Fruit fly (Drosophila melanogaster): ENCODE data around the gene CG11037.

Gene CG11037

dm6 chr3L:20951477-20952120 lies 9.6 kb downstream of the CG11037 start:
- TF ChIP-seq CG15710 (tag; optimal IDR thresholded peaks at IDR 0.05) (peak; percentile 87), Pif1A (GFP tag; optimal IDR thresholded peaks at IDR 0.05) (peak; percentile 88), CG14655 (GFP tag; optimal IDR thresholded peaks at IDR 0.05) (peak; percentile 88), EcR (GFP tag; optimal IDR thresholded peaks at IDR 0.05) (peak; percentile 63), CG34367 (tag; optimal IDR thresholded peaks at IDR 0.05) (peak; percentile 89), CG4496 (GFP tag; IDR thresholded peaks at IDR 0.05) (peak; percentile 91), Pif1B (GFP tag; optimal IDR thresholded peaks at IDR 0.05) (peak; percentile 83), CG10348 (GFP tag; IDR thresholded peaks at IDR 0.05) (no peak), Snoo (tag; optimal IDR thresholded peaks at IDR 0.05) (peak; percentile 48), CG8159 (tag; optimal IDR thresholded peaks at IDR 0.05) (peak; percentile 89), fd96Ca (GFP tag; IDR thresholded peaks at IDR 0.05) (peak; percentile 82), rn (GFP tag; IDR thresholded peaks at IDR 0.05) (0 out of 2 replicates have a peak, but pooled peaks have one; percentile 41), CG12605 (GFP tag; IDR thresholded peaks at IDR 0.05) (peak; percentile 78), D1 (tag; optimal IDR thresholded peaks at IDR 0.05) (peak; percentile 77), gl (tag; optimal IDR thresholded peaks at IDR 0.05) (peak; percentile 76), CG13204 (GFP tag; optimal IDR thresholded peaks at IDR 0.05) (peak; percentile 85), CG8301 (tag; optimal IDR thresholded peaks at IDR 0.05) (peak; percentile 86), CG17806 (tag; optimal IDR thresholded peaks at IDR 0.05) (peak; percentile 88), Ets98B (GFP tag; IDR thresholded peaks at IDR 0.05) (peak; percentile 74), CG9948 (tag; optimal IDR thresholded peaks at IDR 0.05) (peak; percentile 92), CG32121 (GFP tag; IDR thresholded peaks at IDR 0.05) (peak; percentile 60; the same call in 1 of the 2 replicates)

- TF ChIP-seq gl (tag; optimal IDR thresholded peaks at IDR 0.05) (peak; percentile 77), fd96Ca (GFP tag; IDR thresholded peaks at IDR 0.05) (peak; percentile 82), Ets98B (GFP tag; IDR thresholded peaks at IDR 0.05) (peak; percentile 13; the same call in 1 of the 2 replicates), Pif1A (GFP tag; optimal IDR thresholded peaks at IDR 0.05) (peak; percentile 94), CG32121 (GFP tag; IDR thresholded peaks at IDR 0.05) (peak; percentile 40; the same call in 1 of the 2 replicates), CG10348 (GFP tag; IDR thresholded peaks at IDR 0.05) (no peak), D1 (tag; optimal IDR thresholded peaks at IDR 0.05) (peak; percentile 93), Snoo (tag; optimal IDR thresholded peaks at IDR 0.05) (peak; percentile 89), CG8159 (tag; optimal IDR thresholded peaks at IDR 0.05) (peak; percentile 98), CG34367 (tag; optimal IDR thresholded peaks at IDR 0.05) (peak; percentile 94), CG9948 (tag; optimal IDR thresholded peaks at IDR 0.05) (peak; percentile 98), CG8301 (tag; optimal IDR thresholded peaks at IDR 0.05) (peak; percentile 92), CG17806 (tag; optimal IDR thresholded peaks at IDR 0.05) (peak; percentile 94), CG14655 (GFP tag; optimal IDR thresholded peaks at IDR 0.05) (peak; percentile 97), EcR (GFP tag; optimal IDR thresholded peaks at IDR 0.05) (no peak), rn (GFP tag; IDR thresholded peaks at IDR 0.05) (peak; percentile 67), Pif1B (GFP tag; optimal IDR thresholded peaks at IDR 0.05) (peak; percentile 94), CG4496 (GFP tag; IDR thresholded peaks at IDR 0.05) (peak; percentile 45; the same call in 2 of the 3 replicates), CG12605 (GFP tag; IDR thresholded peaks at IDR 0.05) (no peak; the same call in 1 of the 2 replicates), CG13204 (GFP tag; optimal IDR thresholded peaks at IDR 0.05) (peak; percentile 60), CG15710 (tag; optimal IDR thresholded peaks at IDR 0.05) (peak; percentile 97)
Measured at dm6 chr3L:20950520-20951135, 10.6 kb downstream of the CG11037 start.

- no peak for TF ChIP-seq EcR (GFP tag; optimal IDR thresholded peaks at IDR 0.05)
- TF ChIP-seq CG14655 (GFP tag; optimal IDR thresholded peaks at IDR 0.05): peak; percentile 95
- peak; percentile 92 for TF ChIP-seq Pif1B (GFP tag; optimal IDR thresholded peaks at IDR 0.05)
- peak; percentile 83 for TF ChIP-seq rn (GFP tag; IDR thresholded peaks at IDR 0.05)
- peak; percentile 85 for TF ChIP-seq CG12605 (GFP tag; IDR thresholded peaks at IDR 0.05)
- peak; percentile 99 for TF ChIP-seq CG8159 (tag; optimal IDR thresholded peaks at IDR 0.05)
- TF ChIP-seq CG8301 (tag; optimal IDR thresholded peaks at IDR 0.05): peak; percentile 94
- peak; percentile 94 for TF ChIP-seq D1 (tag; optimal IDR thresholded peaks at IDR 0.05)
- TF ChIP-seq Pif1A (GFP tag; optimal IDR thresholded peaks at IDR 0.05): peak; percentile 93
- TF ChIP-seq CG17806 (tag; optimal IDR thresholded peaks at IDR 0.05): peak; percentile 98
- peak; percentile 99 for TF ChIP-seq CG9948 (tag; optimal IDR thresholded peaks at IDR 0.05)
- TF ChIP-seq Snoo (tag; optimal IDR thresholded peaks at IDR 0.05): peak; percentile 94
- peak; percentile 91 for TF ChIP-seq gl (tag; optimal IDR thresholded peaks at IDR 0.05)
- TF ChIP-seq CG34367 (tag; optimal IDR thresholded peaks at IDR 0.05): peak; percentile 97
- peak; percentile 81 for TF ChIP-seq CG13204 (GFP tag; optimal IDR thresholded peaks at IDR 0.05)
- TF ChIP-seq Ets98B (GFP tag; IDR thresholded peaks at IDR 0.05): peak; percentile 63
- TF ChIP-seq CG10348 (GFP tag; IDR thresholded peaks at IDR 0.05): peak; percentile 37; the same call in 1 of the 2 replicates
- peak; percentile 80 for TF ChIP-seq CG32121 (GFP tag; IDR thresholded peaks at IDR 0.05)
- TF ChIP-seq CG15710 (tag; optimal IDR thresholded peaks at IDR 0.05): peak; percentile 99
- no peak for TF ChIP-seq fd96Ca (GFP tag; IDR thresholded peaks at IDR 0.05)
- peak; percentile 90 for TF ChIP-seq CG4496 (GFP tag; IDR thresholded peaks at IDR 0.05)
Measured at dm6 chr3L:20950136-20950499, 11.1 kb downstream of the CG11037 start.

- peak; percentile 66 for TF ChIP-seq CG12605 (GFP tag; IDR thresholded peaks at IDR 0.05)
- no peak for TF ChIP-seq EcR (GFP tag; optimal IDR thresholded peaks at IDR 0.05)
- peak; percentile 34 for TF ChIP-seq Pif1B (GFP tag; optimal IDR thresholded peaks at IDR 0.05)
- TF ChIP-seq Ets98B (GFP tag; IDR thresholded peaks at IDR 0.05): peak; percentile 66; the same call in 1 of the 2 replicates
- peak; percentile 57 for TF ChIP-seq Pif1A (GFP tag; optimal IDR thresholded peaks at IDR 0.05)
- TF ChIP-seq CG17806 (tag; optimal IDR thresholded peaks at IDR 0.05): no peak
- 0 out of 3 replicates have a peak, but pooled peaks have one; percentile 27 for TF ChIP-seq fd96Ca (GFP tag; IDR thresholded peaks at IDR 0.05)
Measured at dm6 chr3L:20949371-20950135, 11.6 kb downstream of the CG11037 start, which contains the start of gene fng. fng (minus strand) TSS chr3L:20949512.
